Worm (Caenorhabditis elegans) whole organism, young adult: ENCODE results near the gene B0454.6.

Experiments used
- B0019.2 ChIP-seq: fragments of 200-800 bp; sonication (Bioruptor generic); conservative IDR thresholded peaks from 2 replicates; pipeline ENCODE4 v1.3.6; 2022; ENCODE audit warnings: missing genetic modification reagents, missing genetic modification characterization, missing compliant biosample characterization
- C06A6.2 ChIP-seq: fragments of 200-800 bp; sonication (Bioruptor generic); conservative IDR thresholded peaks from 2 replicates; pipeline ENCODE4 v1.3.6; 2022; ENCODE audit warnings: missing genetic modification characterization, missing compliant biosample characterization
- F57A8.1 ChIP-seq: fragments of 200-800 bp; sonication (Bioruptor generic); optimal IDR thresholded peaks from 2 replicates; lab custom pipeline; 2018; ENCODE audit warnings: mild to moderate bottlenecking, missing genetic modification characterization, moderate library complexity, missing compliant biosample characterization
- K11D2.4 ChIP-seq: fragments of 200-800 bp; sonication (Bioruptor generic); IDR thresholded peaks from 2 replicates; pipeline ENCODE4 v1.3.6; 2022; ENCODE audit warnings: missing genetic modification reagents, missing genetic modification characterization, missing compliant biosample characterization
- K12H6.12 ChIP-seq: fragments of 200-800 bp; sonication (Bioruptor generic); optimal IDR thresholded peaks from 2 replicates; lab custom pipeline; 2018; ENCODE audit warnings: mild to moderate bottlenecking, missing genetic modification characterization, missing compliant biosample characterization
- T07F8.4 ChIP-seq: sonication (generic microtip); optimal IDR thresholded peaks from 2 replicates; lab custom pipeline; 2016; ENCODE audit warnings: mild to moderate bottlenecking, missing genetic modification characterization, moderate library complexity, missing compliant biosample characterization
- Y53F4B.3 ChIP-seq: fragments of 200-800 bp; sonication (Bioruptor generic); IDR thresholded peaks from 2 replicates; pipeline ENCODE4 v1.3.6; 2022; ENCODE audit warnings: missing genetic modification reagents, missing genetic modification characterization, missing compliant biosample characterization
- Y95B8A.8 ChIP-seq: fragments of 200-800 bp; sonication (Bioruptor generic); IDR thresholded peaks from 2 replicates; pipeline ENCODE4 v1.3.6; 2022; ENCODE audit warnings: missing genetic modification reagents, missing genetic modification characterization, missing compliant biosample characterization
- atf-7 ChIP-seq: sonication (generic microtip); optimal IDR thresholded peaks from 2 replicates; lab custom pipeline; 2017; ENCODE audit warnings: mild to moderate bottlenecking, missing genetic modification characterization, missing compliant biosample characterization
- athp-1 ChIP-seq: sonication (generic microtip); optimal IDR thresholded peaks from 2 replicates; lab custom pipeline; 2017; ENCODE audit warnings: mild to moderate bottlenecking, missing genetic modification characterization, missing compliant biosample characterization
- bed-1 ChIP-seq: fragments of 200-800 bp; sonication (Bioruptor generic); IDR thresholded peaks from 2 replicates; pipeline ENCODE4 v1.3.6; 2022; ENCODE audit warnings: missing genetic modification reagents, missing genetic modification characterization, missing compliant biosample characterization
- cebp-1 ChIP-seq, 2 experiments: fragments of 200-800 bp in 1 of 2; sonication (Bioruptor generic) in 1 of 2; sonication (generic microtip) in 1 of 2; IDR thresholded peaks in 1 of 2; optimal IDR thresholded peaks in 1 of 2; 2 replicates each; pipeline versions ENCODE4 v1.3.6 to Lab custom; 2017 to 2022; ENCODE audit warnings: missing compliant biosample characterization in 2 of 2, missing genetic modification characterization in 2 of 2, mild to moderate bottlenecking in 1 of 2, missing genetic modification reagents in 1 of 2, moderate library complexity in 1 of 2
- die-1 ChIP-seq: sonication (generic microtip); optimal IDR thresholded peaks from 2 replicates; lab custom pipeline; 2016; ENCODE audit warnings: missing genotype, mild to moderate bottlenecking, missing genetic modification characterization, missing compliant biosample characterization
- efl-1 ChIP-seq: fragments of 150-350 bp; optimal IDR thresholded peaks from 2 replicates; lab custom pipeline; 2014; ENCODE audit warnings: missing biosample characterization, missing genetic modification reagents, missing genetic modification characterization
- egl-18 ChIP-seq: fragments of 200-800 bp; sonication (Bioruptor generic); IDR thresholded peaks from 2 replicates; pipeline ENCODE4 v1.3.6; 2022; ENCODE audit warnings: missing genetic modification reagents, missing genetic modification characterization, missing compliant biosample characterization
- egrh-3 ChIP-seq: fragments of 200-800 bp; sonication (Bioruptor generic); IDR thresholded peaks from 2 replicates; pipeline ENCODE4 v1.3.6; 2022; ENCODE audit warnings: missing genetic modification reagents, missing genetic modification characterization, missing compliant biosample characterization
- ets-4 ChIP-seq: fragments of 200-800 bp; sonication (Bioruptor generic); optimal IDR thresholded peaks from 2 replicates; lab custom pipeline; 2018; ENCODE audit warnings: mild to moderate bottlenecking, missing genetic modification characterization, missing compliant biosample characterization
- him-1 ChIP-seq: sonication (generic microtip); optimal IDR thresholded peaks from 2 replicates; lab custom pipeline; 2016; ENCODE audit warnings: missing genotype, missing genetic modification reagents, missing genetic modification characterization, missing compliant biosample characterization
- hmg-1.2 ChIP-seq: fragments of 200-800 bp; sonication (Bioruptor generic); IDR thresholded peaks from 2 replicates; pipeline ENCODE4 v1.3.6; 2022; ENCODE audit warnings: missing genetic modification reagents, missing genetic modification characterization, missing compliant biosample characterization
- hmg-20 ChIP-seq: fragments of 200-800 bp; sonication (Bioruptor generic); IDR thresholded peaks from 2 replicates; pipeline ENCODE4 v1.3.6; 2022; ENCODE audit warnings: missing genetic modification reagents, missing genetic modification characterization, missing compliant biosample characterization
- lag-1 ChIP-seq: fragments of 200-800 bp; sonication (Bioruptor generic); IDR thresholded peaks from 2 replicates; pipeline ENCODE4 v1.3.6; 2022; ENCODE audit warnings: missing genetic modification reagents, missing genetic modification characterization, missing compliant biosample characterization
- let-607 ChIP-seq, 2 experiments: fragments of 200-800 bp in 1 of 2; sonication (Bioruptor generic) in 1 of 2; sonication (generic microtip) in 1 of 2; optimal IDR thresholded peaks; 2 replicates each; lab custom pipeline; 2016 to 2018; ENCODE audit warnings: mild to moderate bottlenecking in 2 of 2, missing compliant biosample characterization in 2 of 2, missing genetic modification characterization in 2 of 2, moderate library complexity in 2 of 2, missing genotype in 1 of 2
- lin-26 ChIP-seq: fragments of 200-800 bp; sonication (Bioruptor generic); IDR thresholded peaks from 2 replicates; pipeline ENCODE4 v1.3.6; 2022; ENCODE audit warnings: missing genetic modification reagents, missing genetic modification characterization, missing compliant biosample characterization
- lin-35 ChIP-seq, 3 experiments: fragments of 150-350 bp in 2 of 3; sonication (generic microtip) in 1 of 3; optimal IDR thresholded peaks; 2 replicates each; lab custom pipeline; 2014 to 2018; ENCODE audit warnings: missing biosample characterization in 3 of 3, missing genetic modification characterization in 3 of 3, missing genetic modification reagents in 3 of 3
- lin-40 ChIP-seq: sonication (generic microtip); optimal IDR thresholded peaks from 2 replicates; lab custom pipeline; 2016; ENCODE audit warnings: missing genetic modification characterization, mild to moderate bottlenecking, missing compliant biosample characterization, missing genotype, missing genetic modification reagents
- madf-10 ChIP-seq: sonication (generic microtip); optimal IDR thresholded peaks from 2 replicates; lab custom pipeline; 2016; ENCODE audit warnings: mild to moderate bottlenecking, missing genetic modification characterization, missing compliant biosample characterization
- madf-3 ChIP-seq: fragments of 200-800 bp; sonication (Bioruptor generic); IDR thresholded peaks from 2 replicates; pipeline ENCODE4 v1.3.6; 2022; ENCODE audit warnings: missing genetic modification reagents, missing genetic modification characterization, missing compliant biosample characterization
- madf-6 ChIP-seq: fragments of 200-800 bp; sonication (Bioruptor generic); IDR thresholded peaks from 2 replicates; pipeline ENCODE4 v1.3.6; 2022; ENCODE audit warnings: missing genetic modification reagents, missing genetic modification characterization, missing compliant biosample characterization
- mcd-1 ChIP-seq: fragments of 200-800 bp; sonication (Bioruptor generic); IDR thresholded peaks from 2 replicates; pipeline ENCODE4 v1.3.6; 2022; ENCODE audit warnings: missing genetic modification reagents, missing genetic modification characterization, missing compliant biosample characterization
- nfya-2 ChIP-seq: fragments of 200-800 bp; sonication (Bioruptor generic); IDR thresholded peaks from 2 replicates; pipeline ENCODE4 v1.3.6; 2022; ENCODE audit warnings: missing genetic modification reagents, missing genetic modification characterization, missing compliant biosample characterization
- nfyb-1 ChIP-seq: fragments of 200-800 bp; sonication (Bioruptor generic); IDR thresholded peaks from 2 replicates; pipeline ENCODE4 v1.3.6; 2022; ENCODE audit warnings: missing genetic modification reagents, missing genetic modification characterization, missing compliant biosample characterization
- nhr-120 ChIP-seq: fragments of 200-800 bp; sonication (Bioruptor generic); IDR thresholded peaks from 2 replicates; pipeline ENCODE4 v1.3.6; 2022; ENCODE audit warnings: missing genetic modification characterization, missing compliant biosample characterization
- nhr-27 ChIP-seq: fragments of 200-800 bp; sonication (Bioruptor generic); optimal IDR thresholded peaks from 2 replicates; lab custom pipeline; 2018; ENCODE audit warnings: mild to moderate bottlenecking, missing genetic modification characterization, moderate library complexity, missing compliant biosample characterization
- nhr-90 ChIP-seq: sonication (generic microtip); optimal IDR thresholded peaks from 2 replicates; lab custom pipeline; 2016; ENCODE audit warnings: missing genotype, mild to moderate bottlenecking, missing genetic modification characterization, missing compliant biosample characterization
- pha-4 ChIP-seq: fragments of 150-350 bp; sonication (generic microtip); optimal IDR thresholded peaks from 2 replicates; lab custom pipeline; 2014; ENCODE audit warnings: missing biosample characterization, missing genetic modification reagents, missing genetic modification characterization
- rcor-1 ChIP-seq: fragments of 200-800 bp; sonication (Bioruptor generic); IDR thresholded peaks from 2 replicates; pipeline ENCODE4 v1.3.6; 2022; ENCODE audit warnings: missing genetic modification reagents, missing genetic modification characterization, missing compliant biosample characterization
- rec-8 ChIP-seq, 2 experiments: sonication (generic microtip); optimal IDR thresholded peaks; 2 replicates each; lab custom pipeline; 2016; ENCODE audit warnings: mild to moderate bottlenecking in 2 of 2, missing genetic modification characterization in 2 of 2, missing genetic modification reagents in 2 of 2, missing genotype in 2 of 2, missing biosample characterization in 1 of 2, missing compliant biosample characterization in 1 of 2, moderate library complexity in 1 of 2
- sea-2 ChIP-seq: fragments of 200-800 bp; sonication (Bioruptor generic); IDR thresholded peaks from 2 replicates; pipeline ENCODE4 v1.3.6; 2022; ENCODE audit warnings: missing genetic modification characterization, missing compliant biosample characterization
- snpc-1.3 ChIP-seq: sonication (generic microtip); optimal IDR thresholded peaks from 2 replicates; lab custom pipeline; 2017; ENCODE audit warnings: missing genetic modification characterization, mild to moderate bottlenecking, missing compliant biosample characterization, antibody characterized with exemption, moderate library complexity, missing genotype, missing genetic modification reagents; ENCODE audit not compliant: insufficient read depth
- unc-130 ChIP-seq: sonication (generic microtip); optimal IDR thresholded peaks from 2 replicates; lab custom pipeline; 2016; ENCODE audit warnings: missing genetic modification reagents, missing genetic modification characterization, missing compliant biosample characterization
- zim-3 ChIP-seq: sonication (generic microtip); optimal IDR thresholded peaks from 2 replicates; lab custom pipeline; 2017; ENCODE audit warnings: mild to moderate bottlenecking, missing genetic modification characterization, moderate library complexity, missing compliant biosample characterization
- ztf-18 ChIP-seq: sonication (generic microtip); optimal IDR thresholded peaks from 2 replicates; lab custom pipeline; 2016; ENCODE audit warnings: missing genotype, mild to moderate bottlenecking, missing genetic modification characterization, missing compliant biosample characterization
- ztf-26 ChIP-seq: sonication (generic microtip); optimal IDR thresholded peaks from 2 replicates; lab custom pipeline; 2017; ENCODE audit warnings: missing genetic modification characterization, missing compliant biosample characterization
- ztf-3 ChIP-seq: fragments of 200-800 bp; sonication (Bioruptor generic); optimal IDR thresholded peaks from 2 replicates; lab custom pipeline; 2018; ENCODE audit warnings: mild to moderate bottlenecking, missing genetic modification characterization, missing compliant biosample characterization

The B0454.6 gene

DNA sequence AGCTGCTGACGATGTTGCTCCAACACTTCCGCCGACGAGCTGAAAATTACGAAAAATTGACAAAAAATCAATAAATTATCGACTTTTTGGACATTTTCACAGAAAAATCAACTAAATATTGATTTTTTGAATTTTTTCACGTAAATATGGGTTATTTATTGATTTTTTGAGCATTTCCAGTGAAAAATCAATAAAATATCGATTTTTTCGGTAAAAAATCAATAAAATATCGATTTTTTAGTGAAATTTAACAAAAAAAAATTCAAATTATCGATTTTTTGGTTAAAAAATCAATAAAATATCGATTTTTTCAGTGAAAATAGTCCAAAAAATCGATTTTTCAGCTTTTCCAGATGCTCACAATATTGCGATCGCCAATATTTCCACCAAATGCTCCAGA is 37.6 kb downstream of the B0454.6 start:
- no peak for TF ChIP-seq mcd-1 (GFP tag; lab: Robert Waterston, UW)
- TF ChIP-seq lin-26 (GFP tag; lab: Robert Waterston, UW): no peak
- no peak for TF ChIP-seq ztf-18
- TF ChIP-seq nhr-120: no peak
- TF ChIP-seq him-1: no peak
- TF ChIP-seq Y95B8A.8 (GFP tag; lab: Robert Waterston, UW): no peak
- no peak for TF ChIP-seq snpc-1.3 (tag; lab: Kevin White, UChicago)
- TF ChIP-seq bed-1 (GFP tag; lab: Robert Waterston, UW): no peak
- TF ChIP-seq T07F8.4 (tag; lab: Kevin White, UChicago): no peak
- TF ChIP-seq madf-10 (tag; lab: Kevin White, UChicago): no peak
- no peak for TF ChIP-seq ztf-3 (GFP tag; lab: Kevin White, UChicago)
- TF ChIP-seq hmg-20 (GFP tag; lab: Robert Waterston, UW): no peak

DNA sequence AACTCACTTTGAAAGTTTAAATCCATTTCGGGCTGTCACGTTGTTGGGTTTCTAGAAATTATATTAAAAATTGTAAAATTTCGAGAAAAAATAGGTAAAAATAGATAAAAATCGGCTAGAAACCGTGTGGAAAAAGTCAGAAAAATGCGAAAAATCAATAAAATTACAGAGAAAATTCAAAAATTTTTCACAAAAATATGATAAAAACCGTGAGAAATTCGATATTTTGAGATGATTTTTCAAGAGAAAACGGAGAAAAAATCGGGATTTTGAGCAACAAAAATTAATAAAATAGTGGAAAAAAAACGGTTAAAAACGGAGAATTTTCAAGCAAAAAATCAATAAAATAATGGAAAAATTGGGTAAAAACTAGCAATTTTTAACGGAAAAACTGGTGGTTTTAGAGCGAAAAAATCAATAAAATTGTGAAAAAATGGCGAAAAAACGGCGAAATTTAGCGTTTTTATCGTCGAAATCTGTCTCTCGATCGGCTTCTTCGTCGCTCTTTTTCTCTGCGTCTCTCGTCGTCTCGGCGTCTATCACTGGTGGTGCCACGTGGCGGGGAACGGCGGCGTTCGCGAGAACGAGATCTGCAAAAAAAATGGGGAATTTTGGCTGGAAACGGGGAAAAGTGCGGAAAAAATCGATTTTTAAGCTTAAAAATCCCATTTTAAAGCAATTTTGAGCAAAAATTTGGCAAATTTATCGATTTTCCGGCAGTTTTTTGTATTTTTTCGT is 38.6 kb downstream of the B0454.6 start, which contains the start of gene Y25C1A.7:
Gene Y25C1A.7, minus strand, starts transcription at position 51 of the 738 bp plus-strand sequence.
- TF ChIP-seq ets-4 (GFP tag; lab: Kevin White, UChicago) (no peak), let-607 (tag; optimal IDR thresholded peaks at IDR 0.05; lab: Kevin White, UChicago) (peak; percentile 78 to 92)
- TF ChIP-seq, all 124 proteins: peak for 1

DNA sequence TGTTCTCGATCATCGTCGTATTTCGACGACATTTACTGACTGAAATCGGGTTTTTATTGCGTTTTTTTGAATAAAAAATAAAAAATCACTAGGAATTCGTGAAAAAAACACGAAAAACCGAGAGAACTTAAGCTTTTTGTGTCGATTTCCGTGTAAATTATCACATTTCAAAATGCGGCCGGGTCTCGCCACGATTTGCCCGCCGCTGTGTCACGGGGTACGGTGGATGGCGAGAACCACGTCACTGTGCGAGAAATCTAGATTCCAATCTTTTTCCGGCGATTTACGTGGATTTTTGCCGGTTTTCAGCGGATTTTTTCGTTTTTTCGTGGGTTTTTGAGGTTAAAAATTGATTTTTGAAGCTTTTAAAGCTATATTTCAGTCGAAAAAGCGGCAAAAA is 44.3 kb downstream of the B0454.6 start, which contains the start of gene Y25C1A.8:
Gene Y25C1A.8, minus strand, starts transcription at position 45 of the 400 bp plus-strand sequence.
- TF ChIP-seq Y53F4B.3 (GFP tag; lab: Robert Waterston, UW): no peak
- peak; percentile 51 for TF ChIP-seq efl-1 (GFP tag; lab: Kevin White, UChicago)
- TF ChIP-seq lin-35 (GFP tag; optimal IDR thresholded peaks at IDR 0.05; lab: Kevin White, UChicago): peak; percentile 3 to 90 (median 71)
- no peak; the same call in 1 of the 2 replicates for TF ChIP-seq rcor-1 (GFP tag; lab: Robert Waterston, UW)
- TF ChIP-seq hmg-1.2 (GFP tag; lab: Robert Waterston, UW): peak; percentile 75
- no peak; the same call in 1 of the 2 replicates for TF ChIP-seq K11D2.4 (GFP tag; lab: Robert Waterston, UW)
- no peak for TF ChIP-seq egrh-3 (GFP tag; lab: Robert Waterston, UW)
- peak; percentile 88 for TF ChIP-seq madf-6 (GFP tag; lab: Robert Waterston, UW)
- peak; percentile 94 for TF ChIP-seq lin-40 (tag; lab: Kevin White, UChicago)
- TF ChIP-seq egl-18 (GFP tag; lab: Robert Waterston, UW): no peak
- no peak for TF ChIP-seq F57A8.1 (GFP tag; lab: Kevin White, UChicago)
- TF ChIP-seq die-1 (tag; lab: Kevin White, UChicago): no peak
- TF ChIP-seq zim-3: peak; percentile 53
- TF ChIP-seq K12H6.12 (tag; lab: Kevin White, UChicago): peak; percentile 70
- no peak for TF ChIP-seq nfya-2
- peak; percentile 62 for TF ChIP-seq athp-1 (tag; lab: Kevin White, UChicago)
- no peak for TF ChIP-seq unc-130 (GFP tag; lab: Kevin White, UChicago)
- TF ChIP-seq madf-3: no peak
- TF ChIP-seq ztf-26 (tag; lab: Kevin White, UChicago): peak; percentile 83
- TF ChIP-seq sea-2 (GFP tag; lab: Robert Waterston, UW): no peak
- TF ChIP-seq nhr-27 (tag; lab: Kevin White, UChicago): no peak
- no peak for TF ChIP-seq lag-1 (GFP tag; lab: Robert Waterston, UW)
- no peak for TF ChIP-seq B0019.2 (GFP tag; lab: Robert Waterston, UW)
- no peak for TF ChIP-seq rec-8 (tag; optimal IDR thresholded peaks at IDR 0.05; lab: Kevin White, UChicago)
- peak; percentile 97 for TF ChIP-seq atf-7 (tag; lab: Kevin White, UChicago)
- TF ChIP-seq madf-10 (tag; lab: Kevin White, UChicago): peak; percentile 51
- peak; percentile 94 for TF ChIP-seq nfyb-1 (GFP tag; lab: Robert Waterston, UW)
- TF ChIP-seq C06A6.2 (GFP tag; lab: Robert Waterston, UW): peak; percentile 60; the same call in 1 of the 2 replicates
- no peak for TF ChIP-seq nhr-90 (tag; lab: Kevin White, UChicago)
- peak; percentile 86 for TF ChIP-seq cebp-1 (GFP tag; IDR thresholded peaks at IDR 0.05; lab: Robert Waterston, UW)
- TF ChIP-seq cebp-1 (tag; optimal IDR thresholded peaks at IDR 0.05; lab: Kevin White, UChicago): peak; percentile 95
- peak; percentile 24 for TF ChIP-seq pha-4 (tag; lab: Kevin White, UChicago)
